Worm (Caenorhabditis elegans) whole organism, young adult: ENCODE results near the gene Y111B2A.12.

ENCODE experiments used
- B0035.1 ChIP-seq: sonication (generic microtip); optimal IDR thresholded peaks from 2 replicates; lab custom pipeline; 2016; ENCODE audit warnings: missing genetic modification characterization, mild to moderate bottlenecking, missing compliant biosample characterization, missing genotype, missing genetic modification reagents
- D2030.7 ChIP-seq: fragments of 200-800 bp; sonication (Bioruptor generic); IDR thresholded peaks from 2 replicates; pipeline ENCODE4 v1.3.6; 2022; ENCODE audit warnings: missing genetic modification reagents, missing genetic modification characterization, missing compliant biosample characterization
- F37B4.10 ChIP-seq: fragments of 200-800 bp; sonication (Bioruptor generic); IDR thresholded peaks from 2 replicates; pipeline ENCODE4 v1.3.6; 2022; ENCODE audit warnings: missing genetic modification characterization, missing compliant biosample characterization
- F55B11.4 ChIP-seq: sonication (generic microtip); optimal IDR thresholded peaks from 2 replicates; lab custom pipeline; 2016; ENCODE audit warnings: missing compliant biosample characterization, missing genetic modification characterization, borderline replicate concordance; ENCODE audit not compliant: insufficient read depth
- T07F8.4 ChIP-seq: sonication (generic microtip); optimal IDR thresholded peaks from 2 replicates; lab custom pipeline; 2016; ENCODE audit warnings: mild to moderate bottlenecking, missing genetic modification characterization, moderate library complexity, missing compliant biosample characterization
- Y53G8AR.9 ChIP-seq: fragments of 200-800 bp; sonication (Bioruptor generic); conservative IDR thresholded peaks from 2 replicates; pipeline ENCODE4 v1.3.6; 2022; ENCODE audit warnings: missing genetic modification reagents, missing genetic modification characterization, missing compliant biosample characterization
- atf-7 ChIP-seq: sonication (generic microtip); optimal IDR thresholded peaks from 2 replicates; lab custom pipeline; 2017; ENCODE audit warnings: mild to moderate bottlenecking, missing genetic modification characterization, missing compliant biosample characterization
- athp-1 ChIP-seq: sonication (generic microtip); optimal IDR thresholded peaks from 2 replicates; lab custom pipeline; 2017; ENCODE audit warnings: mild to moderate bottlenecking, missing genetic modification characterization, missing compliant biosample characterization
- attf-6 ChIP-seq: fragments of 200-800 bp; sonication (Bioruptor generic); IDR thresholded peaks from 2 replicates; pipeline ENCODE4 v1.3.6; 2022; ENCODE audit warnings: missing genetic modification reagents, missing genetic modification characterization, missing compliant biosample characterization
- bed-1 ChIP-seq: fragments of 200-800 bp; sonication (Bioruptor generic); IDR thresholded peaks from 2 replicates; pipeline ENCODE4 v1.3.6; 2022; ENCODE audit warnings: missing genetic modification reagents, missing genetic modification characterization, missing compliant biosample characterization
- bed-2 ChIP-seq: fragments of 200-800 bp; sonication (Bioruptor generic); IDR thresholded peaks from 2 replicates; pipeline ENCODE4 v1.3.6; 2022; ENCODE audit warnings: missing genetic modification reagents, missing genetic modification characterization, missing compliant biosample characterization
- ccch-3 ChIP-seq: fragments of 200-800 bp; sonication (Bioruptor generic); optimal IDR thresholded peaks from 2 replicates; lab custom pipeline; 2018; ENCODE audit warnings: mild to moderate bottlenecking, missing genetic modification characterization, missing compliant biosample characterization
- cebp-1 ChIP-seq, 2 experiments: fragments of 200-800 bp in 1 of 2; sonication (Bioruptor generic) in 1 of 2; sonication (generic microtip) in 1 of 2; IDR thresholded peaks in 1 of 2; optimal IDR thresholded peaks in 1 of 2; 2 replicates each; pipeline versions ENCODE4 v1.3.6 to Lab custom; 2017 to 2022; ENCODE audit warnings: missing compliant biosample characterization in 2 of 2, missing genetic modification characterization in 2 of 2, mild to moderate bottlenecking in 1 of 2, missing genetic modification reagents in 1 of 2, moderate library complexity in 1 of 2
- cebp-2 ChIP-seq: fragments of 200-800 bp; sonication (Bioruptor generic); IDR thresholded peaks from 2 replicates; pipeline ENCODE4 v1.3.6; 2022; ENCODE audit warnings: missing genetic modification characterization, missing compliant biosample characterization
- chd-7 ChIP-seq: sonication (generic microtip); optimal IDR thresholded peaks from 2 replicates; lab custom pipeline; 2016; ENCODE audit warnings: mild to moderate bottlenecking, missing genetic modification characterization, moderate library complexity, missing compliant biosample characterization
- dox-1 ChIP-seq: fragments of 200-800 bp; sonication (Bioruptor generic); IDR thresholded peaks from 2 replicates; pipeline ENCODE4 v1.3.6; 2022; ENCODE audit warnings: missing genetic modification reagents, missing genetic modification characterization, missing compliant biosample characterization
- dpl-1 ChIP-seq: fragments of 150-350 bp; optimal IDR thresholded peaks from 2 replicates; lab custom pipeline; 2014; ENCODE audit warnings: missing biosample characterization, missing genetic modification reagents, missing genetic modification characterization
- egrh-3 ChIP-seq: fragments of 200-800 bp; sonication (Bioruptor generic); IDR thresholded peaks from 2 replicates; pipeline ENCODE4 v1.3.6; 2022; ENCODE audit warnings: missing genetic modification reagents, missing genetic modification characterization, missing compliant biosample characterization
- hlh-12 ChIP-seq: sonication (generic microtip); optimal IDR thresholded peaks from 2 replicates; lab custom pipeline; 2016; ENCODE audit warnings: missing genetic modification characterization, missing compliant biosample characterization
- hmg-20 ChIP-seq: fragments of 200-800 bp; sonication (Bioruptor generic); IDR thresholded peaks from 2 replicates; pipeline ENCODE4 v1.3.6; 2022; ENCODE audit warnings: missing genetic modification reagents, missing genetic modification characterization, missing compliant biosample characterization
- let-526 ChIP-seq: fragments of 200-800 bp; sonication (Bioruptor generic); IDR thresholded peaks from 2 replicates; pipeline ENCODE4 v1.3.6; 2022; ENCODE audit warnings: missing genetic modification reagents, missing genetic modification characterization, missing compliant biosample characterization
- lsy-27 ChIP-seq: sonication (generic microtip); optimal IDR thresholded peaks from 2 replicates; lab custom pipeline; 2017; ENCODE audit warnings: missing genetic modification characterization, mild to moderate bottlenecking, missing compliant biosample characterization, antibody characterized with exemption, missing genotype, borderline replicate concordance; ENCODE audit not compliant: insufficient read depth
- mcd-1 ChIP-seq: fragments of 200-800 bp; sonication (Bioruptor generic); IDR thresholded peaks from 2 replicates; pipeline ENCODE4 v1.3.6; 2022; ENCODE audit warnings: missing genetic modification reagents, missing genetic modification characterization, missing compliant biosample characterization
- mel-28 ChIP-seq: sonication (generic microtip); optimal IDR thresholded peaks from 2 replicates; lab custom pipeline; 2016; ENCODE audit warnings: borderline replicate concordance, mild to moderate bottlenecking, missing genetic modification characterization, missing compliant biosample characterization
- mes-4 ChIP-seq: sonication (generic microtip); optimal IDR thresholded peaks from 2 replicates; lab custom pipeline; 2016; ENCODE audit warnings: missing genotype, missing genetic modification characterization, missing compliant biosample characterization
- nfyb-1 ChIP-seq: fragments of 200-800 bp; sonication (Bioruptor generic); IDR thresholded peaks from 2 replicates; pipeline ENCODE4 v1.3.6; 2022; ENCODE audit warnings: missing genetic modification reagents, missing genetic modification characterization, missing compliant biosample characterization
- nhr-179 ChIP-seq: sonication (generic microtip); optimal IDR thresholded peaks from 2 replicates; lab custom pipeline; 2016; ENCODE audit warnings: mild to moderate bottlenecking, missing genetic modification characterization, missing compliant biosample characterization
- nhr-80 ChIP-seq: sonication (generic microtip); optimal IDR thresholded peaks from 2 replicates; lab custom pipeline; 2016; ENCODE audit warnings: missing genetic modification characterization, missing compliant biosample characterization
- rcor-1 ChIP-seq: fragments of 200-800 bp; sonication (Bioruptor generic); IDR thresholded peaks from 2 replicates; pipeline ENCODE4 v1.3.6; 2022; ENCODE audit warnings: missing genetic modification reagents, missing genetic modification characterization, missing compliant biosample characterization
- rec-8 ChIP-seq, 2 experiments: sonication (generic microtip); optimal IDR thresholded peaks; 2 replicates each; lab custom pipeline; 2016; ENCODE audit warnings: mild to moderate bottlenecking in 2 of 2, missing genetic modification characterization in 2 of 2, missing genetic modification reagents in 2 of 2, missing genotype in 2 of 2, missing biosample characterization in 1 of 2, missing compliant biosample characterization in 1 of 2, moderate library complexity in 1 of 2
- tbp1 ChIP-seq: fragments of 200-800 bp; sonication (Bioruptor generic); optimal IDR thresholded peaks from 2 replicates; lab custom pipeline; 2018; ENCODE audit warnings: mild to moderate bottlenecking, missing genetic modification characterization, missing compliant biosample characterization
- zim-3 ChIP-seq: sonication (generic microtip); optimal IDR thresholded peaks from 2 replicates; lab custom pipeline; 2017; ENCODE audit warnings: mild to moderate bottlenecking, missing genetic modification characterization, moderate library complexity, missing compliant biosample characterization
- ztf-18 ChIP-seq: sonication (generic microtip); optimal IDR thresholded peaks from 2 replicates; lab custom pipeline; 2016; ENCODE audit warnings: missing genotype, mild to moderate bottlenecking, missing genetic modification characterization, missing compliant biosample characterization
- ztf-22 ChIP-seq: fragments of 200-800 bp; sonication (Bioruptor generic); optimal IDR thresholded peaks from 2 replicates; lab custom pipeline; 2018; ENCODE audit warnings: mild to moderate bottlenecking, missing genetic modification characterization, moderate library complexity, missing compliant biosample characterization
- ztf-25 ChIP-seq: fragments of 200-800 bp; sonication (Bioruptor generic); IDR thresholded peaks from 2 replicates; pipeline ENCODE4 v1.3.6; 2022; ENCODE audit warnings: missing genetic modification reagents, missing genetic modification characterization, missing compliant biosample characterization
- ztf-26 ChIP-seq: sonication (generic microtip); optimal IDR thresholded peaks from 2 replicates; lab custom pipeline; 2017; ENCODE audit warnings: missing genetic modification characterization, missing compliant biosample characterization
- ztf-3 ChIP-seq: fragments of 200-800 bp; sonication (Bioruptor generic); optimal IDR thresholded peaks from 2 replicates; lab custom pipeline; 2018; ENCODE audit warnings: mild to moderate bottlenecking, missing genetic modification characterization, missing compliant biosample characterization

The Y111B2A.12 gene

ce11 chrIII:12568036-12568649 is 40.9 kb upstream of the Y111B2A.12 start (continued):
- no peak for TF ChIP-seq mes-4 (tag; lab: Kevin White, UChicago)
- TF ChIP-seq lsy-27 = no peak
- TF ChIP-seq cebp-1 (GFP tag; IDR thresholded peaks at IDR 0.05; lab: Robert Waterston, UW) = no peak
- peak; percentile 80 for TF ChIP-seq cebp-1 (tag; optimal IDR thresholded peaks at IDR 0.05; lab: Kevin White, UChicago)

ce11 chrIII:12568962-12569361 is 40.1 kb upstream of the Y111B2A.12 start:
- TF ChIP-seq bed-1 (GFP tag; lab: Robert Waterston, UW) = no peak
- TF ChIP-seq ztf-26 (tag; lab: Kevin White, UChicago) = no peak
- no peak for TF ChIP-seq ztf-3
- no peak for TF ChIP-seq ccch-3
- TF ChIP-seq nfyb-1 (GFP tag; lab: Robert Waterston, UW) = no peak
- TF ChIP-seq F55B11.4 (tag; lab: Kevin White, UChicago) = no peak
- TF ChIP-seq attf-6 (GFP tag; lab: Robert Waterston, UW) = no peak
- TF ChIP-seq cebp-1 (GFP tag; IDR thresholded peaks at IDR 0.05; lab: Robert Waterston, UW) = no peak
- TF ChIP-seq cebp-1 (tag; optimal IDR thresholded peaks at IDR 0.05; lab: Kevin White, UChicago) = peak; percentile 8
- no peak for TF ChIP-seq B0035.1 (tag; lab: Kevin White, UChicago)
- no peak for TF ChIP-seq athp-1 (tag; lab: Kevin White, UChicago)
- TF ChIP-seq tbp1 (GFP tag; lab: Kevin White, UChicago) = peak; percentile 24
- no peak for TF ChIP-seq cebp-2 (GFP tag; lab: Robert Waterston, UW)
- TF ChIP-seq ztf-18 (tag; lab: Kevin White, UChicago) = no peak
- no peak for TF ChIP-seq atf-7
- no peak for TF ChIP-seq F37B4.10
- peak; percentile 60; the same call in 1 of the 2 replicates for TF ChIP-seq egrh-3 (GFP tag; lab: Robert Waterston, UW)
- TF ChIP-seq dox-1 (GFP tag; lab: Robert Waterston, UW) = 0 out of 2 replicates have a peak, but pooled peaks have one; percentile 28
- TF ChIP-seq Y53G8AR.9 (GFP tag; lab: Robert Waterston, UW) = no peak
- no peak for TF ChIP-seq nhr-179 (tag; lab: Kevin White, UChicago)
- no peak for TF ChIP-seq rec-8 (tag; optimal IDR thresholded peaks at IDR 0.05; lab: Kevin White, UChicago)
- no peak for TF ChIP-seq hlh-12

- TF ChIP-seq chd-7 (tag; lab: Kevin White, UChicago) (no peak), zim-3 (no peak), nhr-80 (tag; lab: Kevin White, UChicago) (no peak), rec-8 (tag; optimal IDR thresholded peaks at IDR 0.05; lab: Kevin White, UChicago) (no peak), mel-28 (tag; lab: Kevin White, UChicago) (no peak), bed-2 (GFP tag; lab: Robert Waterston, UW) (no peak), mcd-1 (GFP tag; lab: Robert Waterston, UW) (no peak), T07F8.4 (tag; lab: Kevin White, UChicago) (no peak), hmg-20 (GFP tag; lab: Robert Waterston, UW) (no peak), ztf-25 (no peak), Y53G8AR.9 (GFP tag; lab: Robert Waterston, UW) (no peak), let-526 (GFP tag; lab: Robert Waterston, UW) (no peak), ztf-22 (GFP tag; lab: Kevin White, UChicago) (no peak), dpl-1 (GFP tag; lab: Kevin White, UChicago) (no peak), rcor-1 (GFP tag; lab: Robert Waterston, UW) (no peak), D2030.7 (GFP tag; lab: Robert Waterston, UW) (no peak)
These were observed 39.2 kb upstream of the Y111B2A.12 start for ce11 chrIII:12569870-12570269.
